Fruit fly (Drosophila melanogaster): ENCODE measurements around the gene Usp30.

- TF ChIP-seq tj (GFP tag; optimal IDR thresholded peaks at IDR 0.05) = no peak
- no peak for TF ChIP-seq cic (GFP tag; optimal IDR thresholded peaks at IDR 0.05)
- peak; percentile 78 for TF ChIP-seq bab1 (GFP tag; optimal IDR thresholded peaks at IDR 0.05)
- TF ChIP-seq pad (GFP tag; optimal IDR thresholded peaks at IDR 0.05) = no peak
- no peak for TF ChIP-seq cnc (optimal IDR thresholded peaks at IDR 0.05)
- TF ChIP-seq CG1620 (GFP tag; optimal IDR thresholded peaks at IDR 0.05) = no peak
- no peak for TF ChIP-seq CG5204 (GFP tag; optimal IDR thresholded peaks at IDR 0.05)
- TF ChIP-seq Clk (GFP tag; optimal IDR thresholded peaks at IDR 0.05) = no peak
- no peak for TF ChIP-seq Mnt (GFP tag; optimal IDR thresholded peaks at IDR 0.05)
- peak; percentile 59 for TF ChIP-seq CG14711 (tag; optimal IDR thresholded peaks at IDR 0.05)
- no peak for TF ChIP-seq toe (GFP tag; optimal IDR thresholded peaks at IDR 0.05)
- TF ChIP-seq ovo (GFP tag; optimal IDR thresholded peaks at IDR 0.05) = no peak
- no peak for TF ChIP-seq CG7101 (tag; optimal IDR thresholded peaks at IDR 0.05)
Measured at dm6 chrX:5925793-5926418, 46.3 kb upstream of the Usp30 start.

Measured in whole organism, adult.